Fruit fly (Drosophila melanogaster) whole organism: Measurements from ENCODE around the gene Gprk2.

ENCODE experiments used
- CG8478 ChIP-seq: fragments of >200 bp; optimal IDR thresholded peaks from 2 replicates; lab custom pipeline; 2018; ENCODE audit warnings: inconsistent platforms
- EcR ChIP-seq, 2 experiments: fragments of >200 bp; optimal IDR thresholded peaks; 2 replicates each; lab custom pipeline; 2017; ENCODE audit warnings: missing biosample characterization in 2 of 2, missing genetic modification characterization in 2 of 2, missing genetic modification reagents in 2 of 2
- pan ChIP-seq: fragments of >200 bp; optimal IDR thresholded peaks from 2 replicates; lab custom pipeline; 2017

DNA sequence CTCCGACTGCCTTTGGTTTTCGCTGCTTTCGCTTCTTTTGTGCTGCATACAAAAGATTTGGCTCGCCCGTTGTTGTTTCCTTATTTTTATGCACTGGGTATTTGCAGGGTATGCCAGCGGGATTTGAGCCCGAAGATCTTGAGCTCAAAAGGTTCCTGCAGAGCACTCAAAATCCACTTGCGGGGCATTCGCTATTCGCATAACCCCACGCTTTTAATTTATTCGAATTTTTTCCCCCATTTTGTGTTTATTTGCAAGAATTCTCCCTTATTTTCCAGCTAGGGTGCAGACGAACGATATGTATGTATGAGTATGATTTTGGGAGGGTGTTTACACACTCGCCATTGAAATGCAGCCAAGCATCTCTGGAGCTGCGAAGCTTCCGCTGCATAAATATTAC, 16.9 kb downstream of the Gprk2 start:
- TF ChIP-seq pan (lab: Kevin White, UChicago): peak; percentile 37
- TF ChIP-seq EcR (GFP tag; optimal IDR thresholded peaks at IDR 0.05; lab: Kevin White, UChicago): no peak
- no peak for TF ChIP-seq CG8478 (lab: Kevin White, UChicago)
